Worm (Caenorhabditis elegans) whole organism, L4 larva: Measurements from ENCODE around the gene K07C11.10.

Source experiments
- F10B5.3 ChIP-seq: sonication (generic microtip); optimal IDR thresholded peaks from 2 replicates; lab custom pipeline; 2016; ENCODE audit warnings: mild to moderate bottlenecking, missing genetic modification characterization, missing compliant biosample characterization
- F37D6.2 ChIP-seq: sonication (generic microtip); optimal IDR thresholded peaks from 2 replicates; lab custom pipeline; 2016; ENCODE audit warnings: mild to moderate bottlenecking, missing genetic modification characterization, missing compliant biosample characterization
- F49E8.2 ChIP-seq: sonication (generic microtip); optimal IDR thresholded peaks from 2 replicates; lab custom pipeline; 2016; ENCODE audit warnings: missing compliant biosample characterization, mild to moderate bottlenecking, missing genetic modification characterization, borderline replicate concordance
- T20F7.1 ChIP-seq: fragments of 200-800 bp; sonication (Bioruptor generic); optimal IDR thresholded peaks from 2 replicates; lab custom pipeline; 2018; ENCODE audit warnings: mild to moderate bottlenecking, missing genetic modification characterization, missing compliant biosample characterization
- Y48G9A.11 ChIP-seq: fragments of 200-800 bp; sonication (Bioruptor generic); IDR thresholded peaks from 2 replicates; pipeline ENCODE4 v1.3.6; 2022; ENCODE audit warnings: missing genetic modification reagents, missing genetic modification characterization, missing compliant biosample characterization
- ZK337.2 ChIP-seq: fragments of 200-800 bp; sonication (Bioruptor generic); IDR thresholded peaks from 2 replicates; pipeline ENCODE4 v1.3.6; 2022; ENCODE audit warnings: missing genetic modification reagents, missing genetic modification characterization, missing compliant biosample characterization
- ZK546.5 ChIP-seq, 2 experiments: sonication (generic microtip); optimal IDR thresholded peaks; 2 replicates each; lab custom pipeline; 2017; ENCODE audit warnings: missing biosample characterization in 2 of 2, missing genetic modification characterization in 2 of 2
- attf-4 ChIP-seq: sonication (generic microtip); optimal IDR thresholded peaks from 3 replicates; lab custom pipeline; 2017; ENCODE audit warnings: missing biosample characterization, missing genetic modification characterization
- ceh-28 ChIP-seq: fragments of 150-350 bp; optimal IDR thresholded peaks from 2 replicates; lab custom pipeline; 2014; ENCODE audit warnings: missing biosample characterization, missing genetic modification reagents, missing genetic modification characterization
- ceh-32 ChIP-seq: sonication (generic microtip); optimal IDR thresholded peaks from 2 replicates; lab custom pipeline; 2016; ENCODE audit warnings: mild to moderate bottlenecking, missing genetic modification characterization, missing compliant biosample characterization; ENCODE audit not compliant: poor library complexity
- ces-1 ChIP-seq: fragments of 150-350 bp; sonication (generic microtip); optimal IDR thresholded peaks from 4 replicates; lab custom pipeline; 2014; ENCODE audit warnings: missing biosample characterization, missing genetic modification reagents, missing genetic modification characterization
- daf-19 ChIP-seq: fragments of 200-800 bp; sonication (Bioruptor generic); conservative IDR thresholded peaks from 2 replicates; pipeline ENCODE4 v1.3.6; 2022; ENCODE audit warnings: missing genetic modification characterization, missing compliant biosample characterization
- daf-8 ChIP-seq: fragments of 200-800 bp; sonication (Bioruptor generic); IDR thresholded peaks from 2 replicates; pipeline ENCODE4 v1.3.6; 2022; ENCODE audit warnings: missing genetic modification characterization, missing compliant biosample characterization
- dmd-8 ChIP-seq: fragments of 200-800 bp; sonication (Bioruptor generic); IDR thresholded peaks from 2 replicates; pipeline ENCODE4 v1.3.6; 2022; ENCODE audit warnings: missing genetic modification characterization, missing compliant biosample characterization
- egl-27 ChIP-seq: sonication (generic microtip); optimal IDR thresholded peaks from 3 replicates; lab custom pipeline; 2017; ENCODE audit warnings: missing biosample characterization, missing genetic modification reagents, missing genetic modification characterization
- egl-43 ChIP-seq: fragments of 200-800 bp; sonication (Bioruptor generic); IDR thresholded peaks from 2 replicates; pipeline ENCODE4 v1.3.6; 2022; ENCODE audit warnings: missing genetic modification reagents, missing genetic modification characterization, missing compliant biosample characterization
- fos-1 ChIP-seq: fragments of 150-350 bp; optimal IDR thresholded peaks from 2 replicates; lab custom pipeline; 2014; ENCODE audit warnings: missing biosample characterization, missing genetic modification characterization
- hif-1 ChIP-seq, 2 experiments: sonication (generic microtip); optimal IDR thresholded peaks; 2 replicates each; lab custom pipeline; 2016 to 2017; ENCODE audit warnings: missing compliant biosample characterization in 2 of 2, missing genetic modification characterization in 2 of 2, missing genetic modification reagents in 2 of 2, missing genotype in 2 of 2, mild to moderate bottlenecking in 1 of 2
- hlh-30 ChIP-seq: sonication (generic microtip); optimal IDR thresholded peaks from 2 replicates; lab custom pipeline; 2017; ENCODE audit warnings: antibody characterized with exemption, mild to moderate bottlenecking, missing genetic modification characterization, missing compliant biosample characterization; ENCODE audit not compliant: insufficient read depth
- hmg-1.1 ChIP-seq: fragments of 200-800 bp; sonication (Bioruptor generic); IDR thresholded peaks from 2 replicates; pipeline ENCODE4 v1.3.6; 2022; ENCODE audit warnings: missing genetic modification reagents, missing genetic modification characterization, missing compliant biosample characterization
- lin-13 ChIP-seq: fragments of 150-350 bp; optimal IDR thresholded peaks from 2 replicates; lab custom pipeline; 2014; ENCODE audit warnings: missing biosample characterization, missing genetic modification reagents, missing genetic modification characterization
- lin-15B ChIP-seq: fragments of 150-350 bp; sonication (generic microtip); optimal IDR thresholded peaks from 3 replicates; lab custom pipeline; 2014; ENCODE audit warnings: missing biosample characterization, missing genetic modification characterization
- lin-29 ChIP-seq: fragments of 200-800 bp; sonication (Bioruptor generic); IDR thresholded peaks from 2 replicates; pipeline ENCODE4 v1.3.6; 2022; ENCODE audit warnings: missing genetic modification reagents, missing genetic modification characterization, missing compliant biosample characterization
- mdl-1 ChIP-seq, 2 experiments: fragments of 150-350 bp in 1 of 2; sonication (generic microtip) in 1 of 2; optimal IDR thresholded peaks; 2 replicates each; lab custom pipeline; 2014 to 2017; ENCODE audit warnings: missing biosample characterization in 2 of 2, missing genetic modification characterization in 2 of 2
- mdt-29 ChIP-seq: fragments of 200-800 bp; sonication (Bioruptor generic); IDR thresholded peaks from 2 replicates; pipeline ENCODE4 v1.3.6; 2022; ENCODE audit warnings: missing genetic modification reagents, missing genetic modification characterization, missing compliant biosample characterization
- mxl-3 ChIP-seq: fragments of 200-800 bp; sonication (Bioruptor generic); optimal IDR thresholded peaks from 2 replicates; lab custom pipeline; 2018; ENCODE audit warnings: mild to moderate bottlenecking, missing genetic modification characterization, missing compliant biosample characterization
- nhr-102 ChIP-seq: sonication (generic microtip); optimal IDR thresholded peaks from 2 replicates; lab custom pipeline; 2016; ENCODE audit warnings: mild to moderate bottlenecking, missing genetic modification characterization, moderate library complexity, missing compliant biosample characterization
- nhr-11 ChIP-seq: fragments of 150-350 bp; optimal IDR thresholded peaks from 2 replicates; lab custom pipeline; 2014; ENCODE audit warnings: missing biosample characterization, missing genetic modification characterization
- nhr-111 ChIP-seq: fragments of 200-800 bp; sonication (Bioruptor generic); optimal IDR thresholded peaks from 2 replicates; lab custom pipeline; 2018; ENCODE audit warnings: mild to moderate bottlenecking, missing genetic modification characterization, missing compliant biosample characterization
- nhr-25 ChIP-seq: sonication (generic microtip); optimal IDR thresholded peaks from 2 replicates; lab custom pipeline; 2017; ENCODE audit warnings: missing genetic modification characterization, mild to moderate bottlenecking, missing compliant biosample characterization, antibody characterized with exemption, moderate library complexity, borderline replicate concordance; ENCODE audit not compliant: insufficient read depth
- nhr-41 ChIP-seq: fragments of 200-800 bp; sonication (Bioruptor generic); IDR thresholded peaks from 2 replicates; pipeline ENCODE4 v1.3.6; 2022; ENCODE audit warnings: missing genetic modification reagents, missing genetic modification characterization, missing compliant biosample characterization
- nhr-77 ChIP-seq: fragments of 150-350 bp; optimal IDR thresholded peaks from 2 replicates; lab custom pipeline; 2014; ENCODE audit warnings: missing biosample characterization, missing genetic modification characterization
- pha-4 ChIP-seq, 2 experiments: fragments of 150-350 bp in 1 of 2; fragments of 200-800 bp in 1 of 2; sonication (Bioruptor generic) in 1 of 2; IDR thresholded peaks in 1 of 2; optimal IDR thresholded peaks in 1 of 2; 2 replicates each; pipeline versions ENCODE4 v1.3.6 to Lab custom; 2014 to 2022; ENCODE audit warnings: missing genetic modification characterization in 2 of 2, missing genetic modification reagents in 2 of 2, missing biosample characterization in 1 of 2, missing compliant biosample characterization in 1 of 2
- php-3 ChIP-seq: fragments of 200-800 bp; sonication (Bioruptor generic); IDR thresholded peaks from 2 replicates; pipeline ENCODE4 v1.3.6; 2022; ENCODE audit warnings: missing genetic modification reagents, missing genetic modification characterization, missing compliant biosample characterization
- pqm-1 ChIP-seq: sonication (generic microtip); optimal IDR thresholded peaks from 2 replicates; lab custom pipeline; 2017; ENCODE audit warnings: missing biosample characterization, missing genetic modification characterization
- rbr-2 ChIP-seq: sonication (generic microtip); optimal IDR thresholded peaks from 2 replicates; lab custom pipeline; 2016; ENCODE audit warnings: missing genotype, missing genetic modification characterization, missing compliant biosample characterization
- saeg-2 ChIP-seq: fragments of 200-800 bp; sonication (Bioruptor generic); IDR thresholded peaks from 2 replicates; pipeline ENCODE4 v1.3.6; 2022; ENCODE audit warnings: missing genetic modification reagents, missing genetic modification characterization, missing compliant biosample characterization
- set-16 ChIP-seq: fragments of 200-800 bp; sonication (Bioruptor generic); IDR thresholded peaks from 2 replicates; pipeline ENCODE4 v1.3.6; 2022; ENCODE audit warnings: missing genetic modification reagents, missing genetic modification characterization, missing compliant biosample characterization
- skn-1 ChIP-seq: fragments of 150-350 bp; optimal IDR thresholded peaks from 2 replicates; lab custom pipeline; 2014; ENCODE audit warnings: missing biosample characterization, missing genetic modification characterization
- snpc-1.2 ChIP-seq: fragments of 200-800 bp; sonication (Bioruptor generic); IDR thresholded peaks from 2 replicates; pipeline ENCODE4 v1.3.6; 2022; ENCODE audit warnings: missing genetic modification reagents, missing genetic modification characterization, missing compliant biosample characterization
- snpc-4 ChIP-seq: fragments of 150-350 bp; optimal IDR thresholded peaks from 2 replicates; lab custom pipeline; 2014; ENCODE audit warnings: missing biosample characterization, missing genetic modification characterization
- spr-1 ChIP-seq: sonication (generic microtip); optimal IDR thresholded peaks from 2 replicates; lab custom pipeline; 2016; ENCODE audit warnings: mild to moderate bottlenecking, missing genetic modification characterization, missing compliant biosample characterization
- tra-1 ChIP-seq: fragments of 200-800 bp; sonication (Bioruptor generic); IDR thresholded peaks from 2 replicates; pipeline ENCODE4 v1.3.6; 2022; ENCODE audit warnings: missing genetic modification reagents, missing genetic modification characterization, missing compliant biosample characterization
- unc-39 ChIP-seq: sonication (generic microtip); optimal IDR thresholded peaks from 2 replicates; lab custom pipeline; 2017; ENCODE audit warnings: missing biosample characterization, missing genetic modification characterization
- vab-7 ChIP-seq: fragments of 200-800 bp; sonication (Bioruptor generic); IDR thresholded peaks from 2 replicates; pipeline ENCODE4 v1.3.6; 2022; ENCODE audit warnings: missing genetic modification reagents, missing genetic modification characterization, missing compliant biosample characterization
- zag-1 ChIP-seq: fragments of 150-350 bp; optimal IDR thresholded peaks from 2 replicates; lab custom pipeline; 2014; ENCODE audit warnings: missing biosample characterization, missing genetic modification characterization
- ztf-7 ChIP-seq: fragments of 150-350 bp; optimal IDR thresholded peaks from 2 replicates; lab custom pipeline; 2014; ENCODE audit warnings: missing biosample characterization, missing genetic modification characterization

K07C11.10 gene

ce11 chrV:8228712-8229119 lies 2.0 kb upstream of the K07C11.10 start (continued):
- TF ChIP-seq unc-39 (tag; lab: Kevin White, UChicago) (no peak), ZK546.5 (tag; optimal IDR thresholded peaks at IDR 0.05; lab: Kevin White, UChicago) (no peak), pha-4 (GFP tag; IDR thresholded peaks at IDR 0.05; lab: Robert Waterston, UW) (peak; percentile 86), pha-4 (tag; optimal IDR thresholded peaks at IDR 0.05; lab: Kevin White, UChicago) (no peak), F49E8.2 (tag; lab: Kevin White, UChicago) (peak; percentile 97), php-3 (GFP tag; lab: Robert Waterston, UW) (peak; percentile 73), snpc-1.2 (GFP tag; lab: Robert Waterston, UW) (peak; percentile 92), mxl-3 (GFP tag; lab: Kevin White, UChicago) (peak; percentile 66), ceh-32 (no peak), mdt-29 (GFP tag; lab: Robert Waterston, UW) (peak; percentile 70), hif-1 (tag; optimal IDR thresholded peaks at IDR 0.05; lab: Kevin White, UChicago) (peak; percentile 12 to 30), F37D6.2 (tag; lab: Kevin White, UChicago) (peak; percentile 66), hmg-1.1 (GFP tag; lab: Robert Waterston, UW) (peak; percentile 88), fos-1 (tag; lab: Kevin White, UChicago) (no peak), zag-1 (tag; lab: Kevin White, UChicago) (no peak), T20F7.1 (GFP tag; lab: Kevin White, UChicago) (peak; percentile 82), nhr-11 (tag; lab: Kevin White, UChicago) (peak; percentile 49), lin-13 (GFP tag; lab: Kevin White, UChicago) (peak; percentile 78), egl-43 (GFP tag; lab: Robert Waterston, UW) (no peak), egl-27 (no peak), ces-1 (GFP tag; lab: Kevin White, UChicago) (peak; percentile 13), nhr-25 (tag; lab: Kevin White, UChicago) (peak; percentile 56), saeg-2 (GFP tag; lab: Robert Waterston, UW) (0 out of 2 replicates have a peak, but pooled peaks have one; percentile 47), F10B5.3 (tag; lab: Kevin White, UChicago) (peak; percentile 83), pqm-1 (peak; percentile 8), nhr-77 (peak; percentile 54), nhr-111 (GFP tag; lab: Kevin White, UChicago) (peak; percentile 70), dmd-8 (GFP tag; lab: Robert Waterston, UW) (no peak), attf-4 (tag; lab: Kevin White, UChicago) (no peak), nhr-41 (GFP tag; lab: Robert Waterston, UW) (0 out of 2 replicates have a peak, but pooled peaks have one; percentile 8), Y48G9A.11 (peak; percentile 92), daf-8 (no peak), rbr-2 (tag; lab: Kevin White, UChicago) (peak; percentile 83), tra-1 (GFP tag; lab: Robert Waterston, UW) (peak; percentile 83), snpc-4 (tag; lab: Kevin White, UChicago) (peak; percentile 96), nhr-102 (tag; lab: Kevin White, UChicago) (peak; percentile 91), vab-7 (0 out of 2 replicates have a peak, but pooled peaks have one; percentile 29), skn-1 (no peak)

ce11 chrV:8224634-8225033 lies 2.1 kb downstream of the K07C11.10 start, which contains the start of gene pax-1:
TSS of gene pax-1 (plus strand) at chrV:8224934.
- TF ChIP-seq set-16 (GFP tag; lab: Robert Waterston, UW): no peak
- TF ChIP-seq hlh-30 (tag; lab: Kevin White, UChicago): no peak
- no peak for TF ChIP-seq spr-1 (tag; lab: Kevin White, UChicago)
- no peak for TF ChIP-seq nhr-11 (tag; lab: Kevin White, UChicago)
- no peak for TF ChIP-seq lin-29
- TF ChIP-seq ceh-28: no peak
- TF ChIP-seq attf-4 (tag; lab: Kevin White, UChicago): no peak
- TF ChIP-seq dmd-8 (GFP tag; lab: Robert Waterston, UW): no peak
- no peak for TF ChIP-seq lin-15B (tag; lab: Kevin White, UChicago)
- TF ChIP-seq ztf-7: no peak
- no peak for TF ChIP-seq daf-19
- no peak for TF ChIP-seq ZK337.2 (GFP tag; lab: Robert Waterston, UW)
- TF ChIP-seq F10B5.3 (tag; lab: Kevin White, UChicago): no peak
- TF ChIP-seq mdl-1 (tag; optimal IDR thresholded peaks at IDR 0.05; lab: Kevin White, UChicago): no peak
